Fruit fly (Drosophila melanogaster): ENCODE measurements around the gene CG43998.

dm6 chr3R:23884088-23884727, 44.6 kb downstream of the CG43998 start:
- TF ChIP-seq CG5204 (GFP tag; optimal IDR thresholded peaks at IDR 0.05) (no peak), bab1 (GFP tag; optimal IDR thresholded peaks at IDR 0.05) (no peak), cnc (optimal IDR thresholded peaks at IDR 0.05) (no peak)
